Worm (Caenorhabditis elegans): Measurements from ENCODE around the gene T05A8.7.

DNA sequence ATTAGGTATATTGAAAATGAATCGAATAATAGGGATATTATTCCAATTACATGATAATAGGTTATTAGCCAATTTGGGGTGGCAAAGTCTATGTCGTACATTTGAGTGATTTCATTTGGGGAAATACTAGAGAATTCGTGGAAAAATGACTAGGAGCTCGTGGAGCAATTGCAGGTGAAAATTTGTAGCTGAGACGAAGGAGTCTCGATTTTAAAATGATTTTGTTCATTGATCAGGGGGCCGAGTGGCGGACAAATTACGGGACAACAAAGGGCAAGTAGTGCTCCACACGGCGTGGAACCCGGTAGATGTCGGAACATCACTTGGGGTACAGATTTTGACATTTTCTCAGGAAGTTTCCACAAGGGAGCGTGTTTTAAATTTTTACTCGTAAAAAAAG is 43.8 kb downstream of the T05A8.7 start, which contains the start of gene sri-62:
- TF ChIP-seq pes-1 (GFP tag; IDR thresholded peaks at IDR 0.05) = no peak
- TF ChIP-seq B0310.2 (tag; optimal IDR thresholded peaks at IDR 0.05) = no peak
- no peak for TF ChIP-seq ama-1 (optimal IDR thresholded peaks at IDR 0.05)
- TF ChIP-seq hmg-4 (GFP tag; optimal IDR thresholded peaks at IDR 0.05) = no peak
- TF ChIP-seq flt-1 (GFP tag; IDR thresholded peaks at IDR 0.05) = no peak
- TF ChIP-seq sea-1 (GFP tag; conservative IDR thresholded peaks at IDR 0.05) = no peak
- TF ChIP-seq ceh-36 (tag; optimal IDR thresholded peaks at IDR 0.05) = no peak
- TF ChIP-seq ceh-13 (GFP tag; optimal IDR thresholded peaks at IDR 0.05) = no peak
- TF ChIP-seq scrt-1 (GFP tag; IDR thresholded peaks at IDR 0.05) = no peak
- TF ChIP-seq ets-7 (tag; optimal IDR thresholded peaks at IDR 0.05) = no peak
- no peak for TF ChIP-seq tbx-11 (GFP tag; IDR thresholded peaks at IDR 0.05)
- TF ChIP-seq tra-4 (tag; optimal IDR thresholded peaks at IDR 0.05) = no peak
- no peak for TF ChIP-seq hmbx-1 (tag; optimal IDR thresholded peaks at IDR 0.05)
